Fruit fly (Drosophila melanogaster): ENCODE results near the gene CG12986.

dm6 chrX:17789413-17790054, 30.0 kb downstream of the CG12986 start:
- TF ChIP-seq Hr78 (GFP tag; optimal IDR thresholded peaks at IDR 0.05) (no peak), Sp1 (GFP tag; optimal IDR thresholded peaks at IDR 0.05) (no peak), usp (GFP tag; optimal IDR thresholded peaks at IDR 0.05) (no peak)

All from whole organism, wandering third instar larva.